Worm (Caenorhabditis elegans) whole organism, midembryonic: ENCODE results near the gene F19B10.6.

Source experiments
- T22C8.4 ChIP-seq: fragments of 200-800 bp; sonication (Bioruptor generic); IDR thresholded peaks from 2 replicates; pipeline ENCODE4 v1.3.6; 2022; ENCODE audit warnings: missing genetic modification characterization, missing compliant biosample characterization
- flt-1 ChIP-seq: fragments of 200-800 bp; sonication (Bioruptor generic); IDR thresholded peaks from 2 replicates; pipeline ENCODE4 v1.3.6; 2022; ENCODE audit warnings: missing genetic modification characterization, missing compliant biosample characterization
- med-1 ChIP-seq: sonication (generic microtip); optimal IDR thresholded peaks from 2 replicates; lab custom pipeline; 2017; ENCODE audit warnings: missing genetic modification characterization, mild to moderate bottlenecking, missing compliant biosample characterization, antibody characterized with exemption, missing genetic modification reagents; ENCODE audit not compliant: insufficient read depth
- tab-1 ChIP-seq: fragments of 200-800 bp; sonication (Bioruptor generic); IDR thresholded peaks from 2 replicates; pipeline ENCODE4 v1.3.6; 2022; ENCODE audit warnings: missing genetic modification characterization, missing compliant biosample characterization
- ztf-23 ChIP-seq: fragments of 200-800 bp; sonication (Bioruptor generic); IDR thresholded peaks from 2 replicates; pipeline ENCODE4 v1.3.6; 2022; ENCODE audit warnings: missing genetic modification reagents, missing genetic modification characterization, missing compliant biosample characterization

- TF ChIP-seq med-1 (GFP tag; lab: Kevin White, UChicago) (no peak), flt-1 (GFP tag; lab: Robert Waterston, UW) (no peak), T22C8.4 (GFP tag; lab: Robert Waterston, UW) (no peak), ztf-23 (no peak), tab-1 (GFP tag; lab: Robert Waterston, UW) (no peak)
These were observed 774 bp upstream of the F19B10.6 start, which contains the start of gene F19B10.3 for ce11 chrII:3664470-3664869.
